Fruit fly (Drosophila melanogaster) whole organism, wandering third instar larva: ENCODE data around the gene CheB38a.

Experiments used
- CG9705 ChIP-seq: fragments of 200-800 bp; sonication (Bioruptor generic); optimal IDR thresholded peaks from 2 replicates; lab custom pipeline; 2018; ENCODE audit warnings: missing biosample characterization, mild to moderate bottlenecking, missing genetic modification characterization
- HLH106 ChIP-seq: fragments of 200-800 bp; optimal IDR thresholded peaks from 3 replicates; lab custom pipeline; 2019; ENCODE audit warnings: missing biosample characterization, mild to moderate bottlenecking, missing genetic modification characterization, moderate library complexity
- Hr83 ChIP-seq: fragments of 200-300 bp; sonication (Bioruptor generic); optimal IDR thresholded peaks from 2 replicates; lab custom pipeline; 2016; ENCODE audit warnings: missing biosample characterization, mild to moderate bottlenecking, missing genetic modification characterization, moderate library complexity; ENCODE audit not compliant: poor library complexity, severe bottlenecking
- h ChIP-seq: fragments of 200-800 bp; sonication (Bioruptor generic); optimal IDR thresholded peaks from 3 replicates; lab custom pipeline; 2016; ENCODE audit warnings: missing biosample characterization, mild to moderate bottlenecking, missing genetic modification characterization

The CheB38a gene

dm6 chr2L:20768568-20769071 is 49.7 kb downstream of the CheB38a start:
- TF ChIP-seq CG9705 (no peak), HLH106 (tag; lab: Kevin White, UChicago) (no peak), Hr83 (GFP tag; lab: Kevin White, UChicago) (no peak), h (GFP tag; lab: Kevin White, UChicago) (no peak)
